Fruit fly (Drosophila melanogaster): Measurements from ENCODE around the gene CG9701.

DNA sequence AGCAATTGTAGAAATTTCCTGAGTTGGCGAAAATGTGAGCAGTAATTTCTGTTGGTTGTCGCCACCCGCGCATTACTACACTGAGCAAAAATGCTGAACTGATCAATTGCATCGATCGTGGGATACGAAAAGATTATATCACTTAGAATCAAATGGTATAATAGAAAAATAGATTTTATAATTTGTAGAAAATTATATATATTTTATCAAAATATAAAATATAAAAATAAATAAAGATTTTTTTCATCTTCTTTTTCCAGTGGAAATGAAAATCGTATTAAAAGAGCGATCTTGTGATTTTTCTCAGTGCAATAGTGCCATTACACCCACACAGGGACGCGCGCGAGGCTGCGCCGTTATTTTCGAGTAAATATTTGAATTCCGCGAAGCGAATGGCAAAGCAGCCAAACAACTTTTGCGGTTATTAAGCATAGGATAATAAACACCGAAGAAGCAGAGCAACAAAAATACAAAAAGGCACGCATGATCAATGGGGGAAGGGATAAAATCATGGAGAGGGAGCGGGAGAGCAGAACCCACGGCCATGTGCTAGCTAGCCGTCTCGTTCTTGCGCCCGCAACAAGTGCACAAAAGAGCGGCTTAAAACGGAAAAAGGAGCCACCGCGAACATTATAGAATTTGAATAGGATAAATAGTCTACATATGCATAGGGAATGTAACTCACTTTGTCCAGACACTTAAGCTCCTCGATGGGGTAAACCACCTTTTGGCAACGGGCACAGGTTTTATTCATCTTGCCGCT is 22.9 kb upstream of the CG9701 start:
- TF ChIP-seq MESR4 (GFP tag; optimal IDR thresholded peaks at IDR 0.05) = no peak
- TF ChIP-seq CG1603 (tag; optimal IDR thresholded peaks at IDR 0.05) = no peak
- TF ChIP-seq CG17359 (tag; optimal IDR thresholded peaks at IDR 0.05) = peak; percentile 66
- no peak; the same call in 1 of the 2 replicates for TF ChIP-seq chm (GFP tag; IDR thresholded peaks at IDR 0.05)
- TF ChIP-seq twi (tag; optimal IDR thresholded peaks at IDR 0.05) = no peak
- no peak for TF ChIP-seq CG6175 (GFP tag; IDR thresholded peaks at IDR 0.05)
- TF ChIP-seq Sry-β (GFP tag; optimal IDR thresholded peaks at IDR 0.05) = no peak
